Worm (Caenorhabditis elegans): ENCODE results near the gene ttm-1.
A peak's percentile ranks its signal among the peaks of the same experiment; 100 is the strongest.

Gene ttm-1

ce11 chrIII:12919882-12920281 lies 46.9 kb downstream of the ttm-1 start:
- TF ChIP-seq fkh-8 (tag; optimal IDR thresholded peaks at IDR 0.05) (no peak), sup-37 (GFP tag; optimal IDR thresholded peaks at IDR 0.05) (no peak), dpl-1 (GFP tag; optimal IDR thresholded peaks at IDR 0.05) (no peak), mep-1 (tag; optimal IDR thresholded peaks at IDR 0.05) (no peak), lin-35 (GFP tag; optimal IDR thresholded peaks at IDR 0.05) (peak in 1 of 2 experiments; percentile 41), unc-86 (tag; optimal IDR thresholded peaks at IDR 0.05) (no peak), jun-1 (tag; optimal IDR thresholded peaks at IDR 0.05) (peak; percentile 70), C16A3.4 (tag; optimal IDR thresholded peaks at IDR 0.05) (no peak), xbp-1 (tag; optimal IDR thresholded peaks at IDR 0.05) (no peak), pqm-1 (tag; optimal IDR thresholded peaks at IDR 0.05) (no peak), pag-3 (tag; optimal IDR thresholded peaks at IDR 0.05; ENCODE audit: borderline replicate concordance, insufficient read depth) (no peak), lsy-2 (tag; optimal IDR thresholded peaks at IDR 0.05) (peak in 1 of 2 experiments; percentile 45), C34B4.2 (tag; optimal IDR thresholded peaks at IDR 0.05) (no peak), Y116A8C.19 (tag; optimal IDR thresholded peaks at IDR 0.05; ENCODE audit: borderline replicate concordance) (no peak), irx-1 (tag; optimal IDR thresholded peaks at IDR 0.05) (no peak), dsc-1 (tag; optimal IDR thresholded peaks at IDR 0.05) (no peak), pax-3 (tag; optimal IDR thresholded peaks at IDR 0.05) (no peak), nhr-71 (tag; optimal IDR thresholded peaks at IDR 0.05) (peak; percentile 10), nhr-84 (tag; optimal IDR thresholded peaks at IDR 0.05) (no peak), nhr-90 (tag; optimal IDR thresholded peaks at IDR 0.05; ENCODE audit: poor library complexity) (no peak), efl-1 (optimal IDR thresholded peaks at IDR 0.05) (peak; percentile 17 to 26), efl-1 (GFP tag; optimal IDR thresholded peaks at IDR 0.05 in 1 of 2) (peak in 1 of 2 experiments; percentile 53), lir-3 (tag; optimal IDR thresholded peaks at IDR 0.05; ENCODE audit: poor library complexity) (no peak), nhr-76 (tag; optimal IDR thresholded peaks at IDR 0.05) (no peak), unc-62 (GFP tag; optimal IDR thresholded peaks at IDR 0.05) (no peak), swsn-7 (tag; optimal IDR thresholded peaks at IDR 0.05) (no peak), alr-1 (tag; optimal IDR thresholded peaks at IDR 0.05; ENCODE audit: borderline replicate concordance) (no peak), vab-15 (tag; optimal IDR thresholded peaks at IDR 0.05) (no peak), ets-5 (GFP tag; IDR thresholded peaks at IDR 0.05) (no peak), snpc-4 (tag; optimal IDR thresholded peaks at IDR 0.05) (no peak), hlh-4 (tag; optimal IDR thresholded peaks at IDR 0.05) (no peak), nhr-237 (tag; optimal IDR thresholded peaks at IDR 0.05) (no peak), elt-2 (tag; optimal IDR thresholded peaks at IDR 0.05) (peak; percentile 13), hpl-2 (GFP tag; optimal IDR thresholded peaks at IDR 0.05) (no peak), ztf-11 (tag; optimal IDR thresholded peaks at IDR 0.05) (no peak), hlh-17 (GFP tag; optimal IDR thresholded peaks at IDR 0.05; ENCODE audit: borderline replicate concordance) (no peak), egl-27 (tag; optimal IDR thresholded peaks at IDR 0.05) (no peak), ceh-8 (GFP tag; optimal IDR thresholded peaks at IDR 0.05) (no peak), ceh-82 (tag; optimal IDR thresholded peaks at IDR 0.05) (no peak), rnt-1 (tag; optimal IDR thresholded peaks at IDR 0.05) (no peak), ceh-88 (GFP tag; IDR thresholded peaks at IDR 0.05) (no peak), tbx-2 (tag; optimal IDR thresholded peaks at IDR 0.05) (peak; percentile 8), mab-9 (GFP tag; IDR thresholded peaks at IDR 0.05) (no peak), lin-39 (tag; optimal IDR thresholded peaks at IDR 0.05) (no peak), blmp-1 (tag; optimal IDR thresholded peaks at IDR 0.05) (no peak), mdl-1 (tag; optimal IDR thresholded peaks at IDR 0.05) (no peak), aha-1 (tag; optimal IDR thresholded peaks at IDR 0.05) (no peak), skn-1 (tag; optimal IDR thresholded peaks at IDR 0.05) (peak; percentile 37), zip-4 (GFP tag; optimal IDR thresholded peaks at IDR 0.05) (no peak), C04F5.9 (tag; optimal IDR thresholded peaks at IDR 0.05) (no peak), snu-23 (GFP tag; optimal IDR thresholded peaks at IDR 0.05) (no peak), sox-4 (tag; optimal IDR thresholded peaks at IDR 0.05) (no peak), efl-3 (GFP tag; optimal IDR thresholded peaks at IDR 0.05) (no peak)

Data from whole organism, L1 larva.